Worm (Caenorhabditis elegans) whole organism, L1 larva: Measurements from ENCODE around the gene srh-1.

ENCODE experiments used
- C16A3.4 ChIP-seq: fragments of 150-350 bp; optimal IDR thresholded peaks from 2 replicates; lab custom pipeline; 2014; ENCODE audit warnings: missing biosample characterization, missing genetic modification characterization
- C34B4.2 ChIP-seq: sonication (generic microtip); optimal IDR thresholded peaks from 2 replicates; lab custom pipeline; 2017; ENCODE audit warnings: mild to moderate bottlenecking, missing genetic modification characterization, missing compliant biosample characterization
- Y116A8C.19 ChIP-seq: sonication (generic microtip); optimal IDR thresholded peaks from 2 replicates; lab custom pipeline; 2016; ENCODE audit warnings: missing compliant biosample characterization, missing genetic modification characterization, borderline replicate concordance
- aha-1 ChIP-seq: fragments of 150-350 bp; optimal IDR thresholded peaks from 2 replicates; lab custom pipeline; 2014; ENCODE audit warnings: missing biosample characterization, missing genetic modification characterization
- ama-1 ChIP-seq: fragments of 150-350 bp; optimal IDR thresholded peaks from 2 replicates; lab custom pipeline; 2014
- ceh-8 ChIP-seq: fragments of 200-800 bp; sonication (Bioruptor generic); optimal IDR thresholded peaks from 2 replicates; lab custom pipeline; 2018; ENCODE audit warnings: mild to moderate bottlenecking, missing genetic modification characterization, moderate library complexity, missing compliant biosample characterization
- ceh-82 ChIP-seq, 3 experiments: fragments of 150-350 bp in 1 of 3; sonication (generic microtip) in 2 of 3; optimal IDR thresholded peaks; 2 replicates each; lab custom pipeline; 2014 to 2017; ENCODE audit warnings: missing biosample characterization in 3 of 3, missing genetic modification characterization in 3 of 3
- ceh-90 ChIP-seq: sonication (generic microtip); optimal IDR thresholded peaks from 2 replicates; lab custom pipeline; 2016; ENCODE audit warnings: missing genetic modification characterization, missing compliant biosample characterization
- efl-1 ChIP-seq, 4 experiments: fragments of 150-350 bp; optimal IDR thresholded peaks in 3 of 4; peaks in 1 of 4; 1 replicate in 1 of 4; 2 replicates in 3 of 4; lab custom pipeline; 2014; ENCODE audit warnings: missing biosample characterization in 2 of 4, missing genetic modification characterization in 2 of 4, missing genetic modification reagents in 2 of 4
- egl-13 ChIP-seq: sonication (generic microtip); optimal IDR thresholded peaks from 2 replicates; lab custom pipeline; 2016; ENCODE audit warnings: missing genotype, missing genetic modification reagents, missing genetic modification characterization, missing compliant biosample characterization
- egl-27 ChIP-seq, 2 experiments: fragments of 150-350 bp in 1 of 2; sonication (generic microtip); optimal IDR thresholded peaks; 3 replicates each; lab custom pipeline; 2017 to 2018; ENCODE audit warnings: missing biosample characterization in 2 of 2, missing genetic modification characterization in 2 of 2, missing genetic modification reagents in 2 of 2
- ets-5 ChIP-seq: fragments of 200-800 bp; sonication (Bioruptor generic); IDR thresholded peaks from 2 replicates; pipeline ENCODE4 v1.3.6; 2022; ENCODE audit warnings: missing genetic modification characterization, missing compliant biosample characterization
- fkh-10 ChIP-seq: sonication (generic microtip); optimal IDR thresholded peaks from 2 replicates; lab custom pipeline; 2017; ENCODE audit warnings: missing biosample characterization, missing genetic modification reagents, missing genetic modification characterization
- fkh-8 ChIP-seq: sonication (generic microtip); optimal IDR thresholded peaks from 2 replicates; lab custom pipeline; 2016; ENCODE audit warnings: mild to moderate bottlenecking, missing genetic modification characterization, missing compliant biosample characterization
- grh-1 ChIP-seq: fragments of 200-800 bp; sonication (Bioruptor generic); IDR thresholded peaks from 2 replicates; pipeline ENCODE4 v1.3.6; 2022; ENCODE audit warnings: missing genetic modification reagents, missing genetic modification characterization, missing compliant biosample characterization
- hlh-17 ChIP-seq: fragments of 200-800 bp; sonication (Bioruptor generic); optimal IDR thresholded peaks from 2 replicates; lab custom pipeline; 2018; ENCODE audit warnings: missing genetic modification characterization, mild to moderate bottlenecking, missing compliant biosample characterization, moderate library complexity, borderline replicate concordance
- hpl-2 ChIP-seq: fragments of 150-350 bp; optimal IDR thresholded peaks from 2 replicates; lab custom pipeline; 2014; ENCODE audit warnings: missing biosample characterization, missing genetic modification reagents, missing genetic modification characterization
- isw-1 ChIP-seq: fragments of 200-800 bp; sonication (Bioruptor generic); IDR thresholded peaks from 2 replicates; pipeline ENCODE4 v1.3.6; 2022; ENCODE audit warnings: missing genetic modification characterization, missing compliant biosample characterization
- lin-13 ChIP-seq: fragments of 150-350 bp; optimal IDR thresholded peaks from 2 replicates; lab custom pipeline; 2014; ENCODE audit warnings: missing biosample characterization, missing genetic modification reagents, missing genetic modification characterization
- lin-14 ChIP-seq: fragments of 200-800 bp; sonication (Bioruptor generic); optimal IDR thresholded peaks from 2 replicates; lab custom pipeline; 2018; ENCODE audit warnings: mild to moderate bottlenecking, missing genetic modification characterization, moderate library complexity, missing compliant biosample characterization
- lin-15B ChIP-seq: fragments of 150-350 bp; sonication (generic microtip); optimal IDR thresholded peaks from 3 replicates; lab custom pipeline; 2014; ENCODE audit warnings: missing biosample characterization, missing genetic modification characterization
- lin-35 ChIP-seq, 2 experiments: fragments of 150-350 bp; optimal IDR thresholded peaks; 2 replicates each; lab custom pipeline; 2014; ENCODE audit warnings: missing biosample characterization in 2 of 2, missing genetic modification characterization in 2 of 2, missing genetic modification reagents in 2 of 2
- lin-39 ChIP-seq: fragments of 150-350 bp; optimal IDR thresholded peaks from 2 replicates; lab custom pipeline; 2014; ENCODE audit warnings: missing biosample characterization, missing genetic modification reagents, missing genetic modification characterization
- lir-3 ChIP-seq: sonication (generic microtip); optimal IDR thresholded peaks from 2 replicates; lab custom pipeline; 2016; ENCODE audit warnings: mild to moderate bottlenecking, missing genetic modification characterization, moderate library complexity, missing compliant biosample characterization; ENCODE audit not compliant: poor library complexity
- lsy-2 ChIP-seq, 2 experiments: fragments of 150-350 bp; optimal IDR thresholded peaks; 2 replicates each; lab custom pipeline; 2014; ENCODE audit warnings: missing biosample characterization in 2 of 2, missing genetic modification characterization in 2 of 2
- mab-9 ChIP-seq: fragments of 200-800 bp; sonication (Bioruptor generic); IDR thresholded peaks from 2 replicates; pipeline ENCODE4 v1.3.6; 2022; ENCODE audit warnings: missing genetic modification reagents, missing genetic modification characterization, missing compliant biosample characterization
- mdl-1 ChIP-seq, 2 experiments: fragments of 150-350 bp; optimal IDR thresholded peaks; 2 replicates each; lab custom pipeline; 2014 to 2017; ENCODE audit warnings: missing biosample characterization in 2 of 2, missing genetic modification characterization in 2 of 2, inconsistent platforms in 1 of 2
- mef-2 ChIP-seq: fragments of 150-350 bp; optimal IDR thresholded peaks from 2 replicates; lab custom pipeline; 2014; ENCODE audit warnings: missing biosample characterization, missing genetic modification characterization
- mep-1 ChIP-seq: fragments of 150-350 bp; optimal IDR thresholded peaks from 2 replicates; lab custom pipeline; 2014; ENCODE audit warnings: missing biosample characterization, missing genetic modification characterization
- nhr-20 ChIP-seq: sonication (generic microtip); optimal IDR thresholded peaks from 2 replicates; lab custom pipeline; 2016; ENCODE audit warnings: mild to moderate bottlenecking, missing genetic modification characterization, missing compliant biosample characterization
- nhr-237 ChIP-seq: fragments of 150-350 bp; optimal IDR thresholded peaks from 2 replicates; lab custom pipeline; 2014; ENCODE audit warnings: missing biosample characterization, missing genetic modification characterization
- nhr-28 ChIP-seq: fragments of 150-350 bp; optimal IDR thresholded peaks from 2 replicates; lab custom pipeline; 2014; ENCODE audit warnings: missing biosample characterization, missing genetic modification characterization
- nhr-47 ChIP-seq: sonication (generic microtip); optimal IDR thresholded peaks from 2 replicates; lab custom pipeline; 2016; ENCODE audit warnings: mild to moderate bottlenecking, missing genetic modification characterization, moderate library complexity, missing compliant biosample characterization
- nhr-71 ChIP-seq: sonication (generic microtip); optimal IDR thresholded peaks from 2 replicates; lab custom pipeline; 2016; ENCODE audit warnings: mild to moderate bottlenecking, missing genetic modification characterization, moderate library complexity, missing compliant biosample characterization
- nhr-76 ChIP-seq: sonication (generic microtip); optimal IDR thresholded peaks from 2 replicates; lab custom pipeline; 2017; ENCODE audit warnings: missing biosample characterization, missing genetic modification characterization
- nhr-77 ChIP-seq: fragments of 150-350 bp; optimal IDR thresholded peaks from 2 replicates; lab custom pipeline; 2014; ENCODE audit warnings: missing biosample characterization, missing genetic modification characterization
- nhr-84 ChIP-seq: sonication (generic microtip); optimal IDR thresholded peaks from 2 replicates; lab custom pipeline; 2017; ENCODE audit warnings: missing biosample characterization, missing genetic modification characterization
- nhr-85 ChIP-seq: sonication (generic microtip); peaks from one replicate; lab custom pipeline; 2016; ENCODE audit warnings: missing genetic modification characterization, inconsistent platforms, missing compliant biosample characterization
- nhr-90 ChIP-seq: sonication (generic microtip); optimal IDR thresholded peaks from 2 replicates; lab custom pipeline; 2016; ENCODE audit warnings: mild to moderate bottlenecking, missing genetic modification characterization, missing compliant biosample characterization; ENCODE audit not compliant: poor library complexity
- pqm-1 ChIP-seq: sonication (generic microtip); optimal IDR thresholded peaks from 3 replicates; lab custom pipeline; 2017; ENCODE audit warnings: missing biosample characterization, missing genetic modification characterization
- rnt-1 ChIP-seq: sonication (generic microtip); optimal IDR thresholded peaks from 2 replicates; lab custom pipeline; 2016; ENCODE audit warnings: mild to moderate bottlenecking, missing genetic modification characterization, moderate library complexity, missing compliant biosample characterization
- snu-23 ChIP-seq: sonication (generic microtip); optimal IDR thresholded peaks from 2 replicates; lab custom pipeline; 2016; ENCODE audit warnings: missing genetic modification characterization, missing compliant biosample characterization
- sup-37 ChIP-seq: fragments of 200-800 bp; sonication (Bioruptor generic); optimal IDR thresholded peaks from 2 replicates; lab custom pipeline; 2018; ENCODE audit warnings: mild to moderate bottlenecking, missing genetic modification characterization, missing compliant biosample characterization
- swsn-7 ChIP-seq: sonication (generic microtip); optimal IDR thresholded peaks from 2 replicates; lab custom pipeline; 2016; ENCODE audit warnings: missing genetic modification characterization, missing compliant biosample characterization
- tbx-2 ChIP-seq: sonication (generic microtip); optimal IDR thresholded peaks from 2 replicates; lab custom pipeline; 2016; ENCODE audit warnings: missing genetic modification characterization, missing compliant biosample characterization
- unc-130 ChIP-seq: fragments of 150-350 bp; optimal IDR thresholded peaks from 2 replicates; lab custom pipeline; 2017; ENCODE audit warnings: missing biosample characterization, missing genetic modification characterization, inconsistent platforms
- unc-30 ChIP-seq: sonication (generic microtip); optimal IDR thresholded peaks from 2 replicates; lab custom pipeline; 2017; ENCODE audit warnings: missing biosample characterization, missing genetic modification characterization
- unc-86 ChIP-seq: sonication (generic microtip); optimal IDR thresholded peaks from 2 replicates; lab custom pipeline; 2016; ENCODE audit warnings: missing genetic modification characterization, missing compliant biosample characterization
- unc-98 ChIP-seq: fragments of 200-800 bp; sonication (Bioruptor generic); IDR thresholded peaks from 2 replicates; pipeline ENCODE4 v1.3.6; 2022; ENCODE audit warnings: missing genetic modification characterization, missing compliant biosample characterization
- xbp-1 ChIP-seq: sonication (generic microtip); optimal IDR thresholded peaks from 2 replicates; lab custom pipeline; 2016; ENCODE audit warnings: missing genetic modification characterization, missing compliant biosample characterization
- zag-1 ChIP-seq: fragments of 150-350 bp; optimal IDR thresholded peaks from 2 replicates; lab custom pipeline; 2014; ENCODE audit warnings: missing biosample characterization, missing genetic modification characterization
- ztf-4 ChIP-seq: fragments of 150-350 bp; optimal IDR thresholded peaks from 2 replicates; lab custom pipeline; 2014; ENCODE audit warnings: missing biosample characterization, missing genetic modification characterization

The srh-1 gene

ce11 chrV:11529541-11529940, 43.9 kb downstream of the srh-1 start:
- TF ChIP-seq nhr-28 (tag; lab: Kevin White, UChicago) (no peak), fkh-10 (no peak), unc-98 (GFP tag; lab: Robert Waterston, UW) (no peak), lin-39 (no peak), swsn-7 (no peak), nhr-20 (peak; percentile 36), lin-14 (peak; percentile 48), lsy-2 (tag; optimal IDR thresholded peaks at IDR 0.05; lab: Kevin White, UChicago) (peak in 1 of 2 experiments; percentile 21), lir-3 (tag; lab: Kevin White, UChicago) (no peak), nhr-76 (tag; lab: Kevin White, UChicago) (no peak), mdl-1 (tag; optimal IDR thresholded peaks at IDR 0.05; lab: Kevin White, UChicago) (peak in 1 of 2 experiments; percentile 25), nhr-77 (tag; lab: Kevin White, UChicago) (peak; percentile 65), tbx-2 (tag; lab: Kevin White, UChicago) (peak; percentile 58), egl-27 (tag; optimal IDR thresholded peaks at IDR 0.05; lab: Kevin White, UChicago) (peak; percentile 45 to 57), pqm-1 (tag; lab: Kevin White, UChicago) (no peak), C34B4.2 (tag; lab: Kevin White, UChicago) (no peak), efl-1 (optimal IDR thresholded peaks at IDR 0.05; lab: Kevin White, UChicago) (no peak), efl-1 (GFP tag; optimal IDR thresholded peaks at IDR 0.05 in 1 of 2; lab: Kevin White, UChicago) (peak in 1 of 2 experiments; percentile 58), nhr-47 (tag; lab: Kevin White, UChicago) (no peak), nhr-71 (tag; lab: Kevin White, UChicago) (peak; percentile 36)

- TF ChIP-seq ceh-82 (tag; optimal IDR thresholded peaks at IDR 0.05; lab: Kevin White, UChicago): peak in 1 of 3 experiments; percentile 23
- TF ChIP-seq lin-15B (tag; lab: Kevin White, UChicago): no peak
- TF ChIP-seq ama-1: no peak
- TF ChIP-seq mep-1: peak; percentile 85
- TF ChIP-seq zag-1 (tag; lab: Kevin White, UChicago): no peak
- TF ChIP-seq rnt-1 (tag; lab: Kevin White, UChicago): peak; percentile 42
- no peak for TF ChIP-seq unc-30 (tag; lab: Kevin White, UChicago)
- no peak for TF ChIP-seq ets-5 (GFP tag; lab: Robert Waterston, UW)
- 0 out of 2 replicates have a peak, but pooled peaks have one; percentile 23 for TF ChIP-seq mab-9 (GFP tag; lab: Robert Waterston, UW)
- no peak for TF ChIP-seq isw-1 (GFP tag; lab: Robert Waterston, UW)
- TF ChIP-seq mdl-1 (tag; optimal IDR thresholded peaks at IDR 0.05; lab: Kevin White, UChicago): peak in 1 of 2 experiments; percentile 69
- peak; percentile 84 for TF ChIP-seq unc-130 (tag; lab: Kevin White, UChicago)
- TF ChIP-seq grh-1: peak; percentile 87
- no peak for TF ChIP-seq Y116A8C.19 (tag; lab: Kevin White, UChicago)
- TF ChIP-seq unc-86 (tag; lab: Kevin White, UChicago): no peak
- no peak for TF ChIP-seq egl-13 (tag; lab: Kevin White, UChicago)
- no peak for TF ChIP-seq ceh-8 (GFP tag; lab: Kevin White, UChicago)
- TF ChIP-seq sup-37 (GFP tag; lab: Kevin White, UChicago): no peak
- TF ChIP-seq nhr-90 (tag; lab: Kevin White, UChicago): peak; percentile 76
- TF ChIP-seq lin-13 (GFP tag; lab: Kevin White, UChicago): peak; percentile 55
- TF ChIP-seq fkh-8 (tag; lab: Kevin White, UChicago): no peak
- TF ChIP-seq lin-35 (GFP tag; optimal IDR thresholded peaks at IDR 0.05; lab: Kevin White, UChicago): peak in 1 of 2 experiments; percentile 72
- TF ChIP-seq tbx-2 (tag; lab: Kevin White, UChicago): peak; percentile 35
- no peak for TF ChIP-seq nhr-237 (tag; lab: Kevin White, UChicago)
- TF ChIP-seq aha-1 (tag; lab: Kevin White, UChicago): no peak
- peak; percentile 8 for TF ChIP-seq xbp-1 (tag; lab: Kevin White, UChicago)
- TF ChIP-seq mef-2 (tag; lab: Kevin White, UChicago): no peak
- TF ChIP-seq hlh-17: no peak
- TF ChIP-seq lir-3 (tag; lab: Kevin White, UChicago): no peak
- no peak for TF ChIP-seq hpl-2 (GFP tag; lab: Kevin White, UChicago)
- TF ChIP-seq C34B4.2 (tag; lab: Kevin White, UChicago): no peak
- peak; percentile 49 for TF ChIP-seq C16A3.4 (tag; lab: Kevin White, UChicago)
- TF ChIP-seq nhr-84 (tag; lab: Kevin White, UChicago): no peak
- TF ChIP-seq nhr-85 (tag; lab: Kevin White, UChicago): peak; percentile 100
- TF ChIP-seq snu-23 (GFP tag; lab: Kevin White, UChicago): peak; percentile 83
- TF ChIP-seq ztf-4 (tag; lab: Kevin White, UChicago): no peak
- no peak for TF ChIP-seq ceh-90 (tag; lab: Kevin White, UChicago)
These were observed 45.4 kb downstream of the srh-1 start for ce11 chrV:11531100-11531499.
